Fruit fly (Drosophila melanogaster) whole organism, embryonic: Measurements from ENCODE around the gene brv3.
A peak's percentile ranks its signal among the peaks of the same experiment; 100 is the strongest.

Experiments used
- B-H1 ChIP-seq: fragments of 200-800 bp; sonication (Bioruptor generic); IDR thresholded peaks from 3 replicates; pipeline ENCODE4 v1.3.6; 2022; ENCODE audit warnings: missing biosample characterization, missing genetic modification characterization
- Bgb ChIP-seq: fragments of 200-800 bp; sonication (Bioruptor generic); IDR thresholded peaks from 2 replicates; pipeline ENCODE4 v1.3.6; 2022; ENCODE audit warnings: missing biosample characterization, missing genetic modification characterization; ENCODE audit not compliant: partially characterized antibody
- CG1024 ChIP-seq: fragments of 200-800 bp; sonication (Bioruptor generic); IDR thresholded peaks from 2 replicates; pipeline ENCODE4 v1.3.6; 2022; ENCODE audit warnings: missing biosample characterization, missing genetic modification characterization
- CG12071 ChIP-seq: fragments of 200-800 bp; sonication (Bioruptor generic); optimal IDR thresholded peaks from 3 replicates; lab custom pipeline; 2018; ENCODE audit warnings: missing biosample characterization, mild to moderate bottlenecking, missing genetic modification characterization
- CG12104 ChIP-seq: fragments of 200-800 bp; sonication (Bioruptor generic); optimal IDR thresholded peaks from 3 replicates; lab custom pipeline; 2016; ENCODE audit warnings: missing biosample characterization, missing genetic modification characterization
- CG1233 ChIP-seq: fragments of 200-800 bp; sonication (Bioruptor generic); optimal IDR thresholded peaks from 4 replicates; lab custom pipeline; 2018; ENCODE audit warnings: missing biosample characterization, mild to moderate bottlenecking, missing genetic modification characterization
- CG15479 ChIP-seq: fragments of 200-800 bp; sonication (Bioruptor generic); optimal IDR thresholded peaks from 3 replicates; lab custom pipeline; 2019; ENCODE audit warnings: missing biosample characterization, mild to moderate bottlenecking, missing genetic modification characterization, moderate library complexity
- CG15696 ChIP-seq: fragments of 200-800 bp; sonication (Bioruptor generic); optimal IDR thresholded peaks from 2 replicates; lab custom pipeline; 2019; ENCODE audit warnings: missing biosample characterization, mild to moderate bottlenecking, missing genetic modification characterization, moderate library complexity
- CG16813 ChIP-seq: fragments of 200-800 bp; sonication (Bioruptor generic); IDR thresholded peaks from 3 replicates; pipeline ENCODE4 v1.3.6; 2022; ENCODE audit warnings: missing biosample characterization, missing genetic modification characterization; ENCODE audit not compliant: partially characterized antibody
- CG17612 ChIP-seq: fragments of 200-800 bp; sonication (Bioruptor generic); IDR thresholded peaks from 2 replicates; pipeline ENCODE4 v1.3.6; 2022; ENCODE audit warnings: missing biosample characterization, missing genetic modification characterization
- CG18011 ChIP-seq: fragments of 200-800 bp; sonication (Bioruptor generic); optimal IDR thresholded peaks from 2 replicates; lab custom pipeline; 2017; ENCODE audit warnings: missing biosample characterization, missing genetic modification characterization, mild to moderate bottlenecking, moderate library complexity, missing genotype
- CG2712 ChIP-seq: fragments of 200-800 bp; optimal IDR thresholded peaks from 3 replicates; lab custom pipeline; 2019; ENCODE audit warnings: missing biosample characterization, mild to moderate bottlenecking, missing genetic modification characterization, moderate library complexity
- CG30431 ChIP-seq: fragments of 200-800 bp; sonication (Bioruptor generic); optimal IDR thresholded peaks from 2 replicates; lab custom pipeline; 2017; ENCODE audit warnings: missing biosample characterization, missing genetic modification characterization
- CG3163 ChIP-seq: fragments of 200-800 bp; sonication (Bioruptor generic); optimal IDR thresholded peaks from 3 replicates; lab custom pipeline; 2016; ENCODE audit warnings: missing biosample characterization, missing genetic modification characterization
- CG34224 ChIP-seq: fragments of 200-800 bp; sonication (Bioruptor generic); IDR thresholded peaks from 3 replicates; pipeline ENCODE4 v1.3.6; 2022; ENCODE audit warnings: missing biosample characterization, missing genetic modification characterization; ENCODE audit not compliant: partially characterized antibody
- CG3847 ChIP-seq: fragments of 200-800 bp; sonication (Bioruptor generic); IDR thresholded peaks from 2 replicates; pipeline ENCODE4 v1.3.6; 2022; ENCODE audit warnings: missing biosample characterization, missing genetic modification characterization
- CG4282 ChIP-seq: fragments of 200-800 bp; sonication (Bioruptor generic); optimal IDR thresholded peaks from 2 replicates; lab custom pipeline; 2016; ENCODE audit warnings: missing biosample characterization, missing genetic modification characterization
- CG6254 ChIP-seq: fragments of 200-800 bp; sonication (Bioruptor generic); optimal IDR thresholded peaks from 3 replicates; lab custom pipeline; 2017; ENCODE audit warnings: mild to moderate bottlenecking, missing biosample characterization, missing genetic modification reagents, missing genetic modification characterization
- CG7556 ChIP-seq: fragments of 200-800 bp; sonication (Bioruptor generic); optimal IDR thresholded peaks from 2 replicates; lab custom pipeline; 2017; ENCODE audit warnings: missing biosample characterization, mild to moderate bottlenecking, missing genetic modification characterization
- CG7786 ChIP-seq: fragments of 200-800 bp; sonication (Bioruptor generic); optimal IDR thresholded peaks from 2 replicates; lab custom pipeline; 2016; ENCODE audit warnings: missing biosample characterization, missing genetic modification characterization
- CG8089 ChIP-seq: fragments of 200-800 bp; sonication (Bioruptor generic); optimal IDR thresholded peaks from 3 replicates; lab custom pipeline; 2016; ENCODE audit warnings: missing biosample characterization, missing genetic modification characterization
- CrebB ChIP-seq: fragments of 200-800 bp; sonication (Bioruptor generic); optimal IDR thresholded peaks from 3 replicates; lab custom pipeline; 2018; ENCODE audit warnings: missing biosample characterization, mild to moderate bottlenecking, missing genetic modification characterization
- Doc2 ChIP-seq: fragments of 200-800 bp; sonication (Bioruptor generic); IDR thresholded peaks from 2 replicates; pipeline ENCODE4 v1.3.6; 2022; ENCODE audit warnings: missing biosample characterization, missing genetic modification characterization
- Fer1 ChIP-seq: fragments of 200-800 bp; sonication (Bioruptor generic); optimal IDR thresholded peaks from 2 replicates; lab custom pipeline; 2017; ENCODE audit warnings: missing biosample characterization, mild to moderate bottlenecking, missing genetic modification characterization
- GATAe ChIP-seq: fragments of 200-800 bp; sonication (Bioruptor generic); conservative IDR thresholded peaks from 2 replicates; pipeline ENCODE4 v1.3.6; 2022; ENCODE audit warnings: missing biosample characterization, missing genetic modification characterization
- Gsc ChIP-seq: fragments of 200-800 bp; sonication (Bioruptor generic); IDR thresholded peaks from 2 replicates; pipeline ENCODE4 v1.3.6; 2022; ENCODE audit warnings: missing biosample characterization, missing genetic modification characterization
- Hr39 ChIP-seq: fragments of >200 bp; optimal IDR thresholded peaks from 2 replicates; lab custom pipeline; 2017
- Lpt ChIP-seq: fragments of >200 bp; optimal IDR thresholded peaks from 2 replicates; lab custom pipeline; 2018; ENCODE audit warnings: missing biosample characterization, missing genetic modification characterization
- Max ChIP-seq: fragments of 200-800 bp; sonication (Bioruptor generic); optimal IDR thresholded peaks from 2 replicates; lab custom pipeline; 2016; ENCODE audit warnings: missing biosample characterization, mild to moderate bottlenecking, missing genetic modification characterization
- Sox102F ChIP-seq: fragments of 200-800 bp; sonication (Bioruptor generic); optimal IDR thresholded peaks from 2 replicates; lab custom pipeline; 2018; ENCODE audit warnings: missing biosample characterization, mild to moderate bottlenecking, missing genetic modification characterization, moderate library complexity
- YL-1 ChIP-seq: fragments of 200-800 bp; sonication (Bioruptor generic); optimal IDR thresholded peaks from 3 replicates; lab custom pipeline; 2017; ENCODE audit warnings: missing biosample characterization, mild to moderate bottlenecking, missing genetic modification characterization
- al ChIP-seq: fragments of 200-800 bp; sonication (Bioruptor generic); IDR thresholded peaks from 2 replicates; pipeline ENCODE4 v1.3.6; 2022; ENCODE audit warnings: missing biosample characterization, missing genetic modification characterization
- btn ChIP-seq: fragments of 200-800 bp; sonication (Bioruptor generic); optimal IDR thresholded peaks from 2 replicates; lab custom pipeline; 2016; ENCODE audit warnings: missing biosample characterization, missing genetic modification characterization
- croc ChIP-seq: fragments of 200-800 bp; sonication (Bioruptor generic); conservative IDR thresholded peaks from 3 replicates; pipeline ENCODE4 v1.3.6; 2022; ENCODE audit warnings: missing biosample characterization, missing genetic modification characterization
- eve ChIP-seq, 2 experiments: fragments of >200 bp; optimal IDR thresholded peaks; 2 replicates each; lab custom pipeline; 2017; ENCODE audit warnings: missing biosample characterization in 2 of 2, missing genetic modification characterization in 2 of 2
- exex ChIP-seq: fragments of 200-800 bp; sonication (Bioruptor generic); optimal IDR thresholded peaks from 4 replicates; lab custom pipeline; 2018; ENCODE audit warnings: missing biosample characterization, mild to moderate bottlenecking, missing genetic modification characterization, moderate library complexity
- gcm2 ChIP-seq: fragments of 200-800 bp; sonication (Bioruptor generic); optimal IDR thresholded peaks from 2 replicates; lab custom pipeline; 2016; ENCODE audit warnings: missing biosample characterization, missing genetic modification characterization
- gsb-n ChIP-seq: fragments of 200-800 bp; sonication (Bioruptor generic); optimal IDR thresholded peaks from 3 replicates; lab custom pipeline; 2018; ENCODE audit warnings: missing biosample characterization, mild to moderate bottlenecking, missing genetic modification characterization
- insv ChIP-seq, 2 experiments: fragments of 200-800 bp; sonication (Bioruptor generic); optimal IDR thresholded peaks; 3 replicates each; lab custom pipeline; 2016 to 2018; ENCODE audit warnings: missing biosample characterization in 2 of 2, missing genetic modification characterization in 2 of 2
- nau ChIP-seq: fragments of 200-800 bp; sonication (Bioruptor generic); optimal IDR thresholded peaks from 3 replicates; lab custom pipeline; 2017; ENCODE audit warnings: missing biosample characterization, mild to moderate bottlenecking, missing genetic modification characterization, missing genetic modification reagents
- nom ChIP-seq: fragments of 200-800 bp; sonication (Bioruptor generic); optimal IDR thresholded peaks from 2 replicates; lab custom pipeline; 2017; ENCODE audit warnings: missing biosample characterization, missing genetic modification characterization, mild to moderate bottlenecking, moderate library complexity, missing genetic modification reagents
- pum ChIP-seq: fragments of 200-800 bp; sonication (Bioruptor generic); optimal IDR thresholded peaks from 2 replicates; lab custom pipeline; 2016; ENCODE audit warnings: missing biosample characterization, missing genetic modification characterization
- scrt ChIP-seq: fragments of 200-800 bp; sonication (Bioruptor generic); optimal IDR thresholded peaks from 2 replicates; lab custom pipeline; 2018; ENCODE audit warnings: missing biosample characterization, mild to moderate bottlenecking, missing genetic modification characterization, moderate library complexity
- sima ChIP-seq: fragments of 200-800 bp; sonication (Bioruptor generic); optimal IDR thresholded peaks from 2 replicates; lab custom pipeline; 2016; ENCODE audit warnings: missing biosample characterization, missing genetic modification characterization
- sisA ChIP-seq: fragments of 200-800 bp; sonication (Bioruptor generic); IDR thresholded peaks from 2 replicates; pipeline ENCODE4 v1.3.6; 2022; ENCODE audit warnings: missing biosample characterization, missing genetic modification characterization
- sqz ChIP-seq: fragments of 200-800 bp; sonication (Bioruptor generic); optimal IDR thresholded peaks from 3 replicates; lab custom pipeline; 2018; ENCODE audit warnings: missing biosample characterization, mild to moderate bottlenecking, missing genetic modification characterization
- tap ChIP-seq: fragments of 200-800 bp; optimal IDR thresholded peaks from 3 replicates; lab custom pipeline; 2019; ENCODE audit warnings: missing biosample characterization, mild to moderate bottlenecking, missing genetic modification characterization, moderate library complexity
- tll ChIP-seq, 2 experiments: fragments of 200-800 bp in 1 of 2; fragments of >200 bp in 1 of 2; sonication (Bioruptor generic) in 1 of 2; optimal IDR thresholded peaks; 2 replicates each; lab custom pipeline; 2017 to 2019; ENCODE audit warnings: missing biosample characterization in 2 of 2, missing genetic modification characterization in 2 of 2, mild to moderate bottlenecking in 1 of 2, moderate library complexity in 1 of 2
- trh ChIP-seq: fragments of 200-800 bp; sonication (Bioruptor generic); optimal IDR thresholded peaks from 2 replicates; lab custom pipeline; 2016; ENCODE audit warnings: missing biosample characterization, missing genetic modification characterization
- ttk ChIP-seq: fragments of 200-800 bp; sonication (Bioruptor generic); IDR thresholded peaks from 2 replicates; pipeline ENCODE4 v2.1.2; 2022; ENCODE audit warnings: missing biosample characterization, missing genetic modification characterization

The brv3 gene

dm6 chrX:2589446-2590038 lies 34.8 kb downstream of the brv3 start (continued):
- TF ChIP-seq CG6254 (peak; percentile 67), sisA (peak; percentile 92), CG3163 (GFP tag; lab: Kevin White, UChicago) (peak; percentile 79), GATAe (GFP tag; lab: Robert Waterston, UW) (peak; percentile 84), CG1233 (GFP tag; lab: Kevin White, UChicago) (peak; percentile 78), pum (GFP tag; lab: Kevin White, UChicago) (peak; percentile 93), CG34224 (no peak), tap (tag; lab: Kevin White, UChicago) (peak; percentile 71), CrebB (tag; lab: Kevin White, UChicago) (peak; percentile 86), Bgb (no peak), CG7556 (peak; percentile 91), croc (peak; percentile 66), CG12071 (peak; percentile 90), scrt (peak; percentile 83), gcm2 (GFP tag; lab: Kevin White, UChicago) (peak; percentile 84), tll (GFP tag; optimal IDR thresholded peaks at IDR 0.05; lab: Kevin White, UChicago) (no peak), CG3847 (GFP tag; lab: Robert Waterston, UW) (peak; percentile 94), CG8089 (GFP tag; lab: Kevin White, UChicago) (peak; percentile 86), CG7786 (GFP tag; lab: Kevin White, UChicago) (peak; percentile 96), exex (tag; lab: Kevin White, UChicago) (peak; percentile 69), eve (GFP tag; optimal IDR thresholded peaks at IDR 0.05; lab: Kevin White, UChicago) (peak in 1 of 2 experiments; percentile 18), trh (GFP tag; lab: Kevin White, UChicago) (peak; percentile 80), ttk (peak; percentile 91), insv (GFP tag; optimal IDR thresholded peaks at IDR 0.05; lab: Kevin White, UChicago) (peak in 1 of 2 experiments; percentile 22), Hr39 (no peak), sima (GFP tag; lab: Kevin White, UChicago) (peak; percentile 48), nau (peak; percentile 76), CG4282 (GFP tag; lab: Kevin White, UChicago) (peak; percentile 92), btn (GFP tag; lab: Kevin White, UChicago) (peak; percentile 74), CG16813 (GFP tag; lab: Robert Waterston, UW) (no peak), CG15479 (GFP tag; lab: Kevin White, UChicago) (no peak), Lpt (no peak), Fer1 (GFP tag; lab: Kevin White, UChicago) (peak; percentile 93), Max (GFP tag; lab: Kevin White, UChicago) (peak; percentile 79), CG17612 (GFP tag; lab: Robert Waterston, UW) (peak; percentile 91), Gsc (GFP tag; lab: Robert Waterston, UW) (peak; percentile 77), YL-1 (peak; percentile 49), gsb-n (tag; lab: Kevin White, UChicago) (peak; percentile 77), CG12104 (GFP tag; lab: Kevin White, UChicago) (peak; percentile 82), B-H1 (peak; percentile 89), CG1024 (GFP tag; lab: Robert Waterston, UW) (peak; percentile 62), CG15696 (peak; percentile 52), nom (GFP tag; lab: Kevin White, UChicago) (no peak), CG30431 (GFP tag; lab: Kevin White, UChicago) (peak; percentile 90), CG18011 (GFP tag; lab: Kevin White, UChicago) (peak; percentile 80), Sox102F (GFP tag; lab: Kevin White, UChicago) (peak; percentile 92), sqz (GFP tag; lab: Kevin White, UChicago) (peak; percentile 28), CG2712 (tag; lab: Kevin White, UChicago) (peak; percentile 81), Doc2 (GFP tag; lab: Robert Waterston, UW) (peak; percentile 64), al (GFP tag; lab: Robert Waterston, UW) (peak; percentile 94)
